Fruit fly (Drosophila melanogaster) whole organism, embryonic: Measurements from ENCODE around the gene CG18563.

Experiments
- Bteb2 ChIP-seq: fragments of 200-800 bp; sonication (Bioruptor generic); optimal IDR thresholded peaks from 2 replicates; lab custom pipeline; 2016; ENCODE audit warnings: missing biosample characterization, missing genetic modification characterization
- CG10209 ChIP-seq: fragments of 200-800 bp; sonication (Bioruptor generic); optimal IDR thresholded peaks from 3 replicates; lab custom pipeline; 2017; ENCODE audit warnings: missing biosample characterization, mild to moderate bottlenecking, missing genetic modification characterization, missing genetic modification reagents
- CG10462 ChIP-seq: fragments of 200-800 bp; sonication (Bioruptor generic); optimal IDR thresholded peaks from 2 replicates; lab custom pipeline; 2016; ENCODE audit warnings: missing biosample characterization, missing genetic modification characterization
- CG10979 ChIP-seq: fragments of 200-800 bp; sonication (Bioruptor generic); optimal IDR thresholded peaks from 2 replicates; lab custom pipeline; 2018; ENCODE audit warnings: missing biosample characterization, mild to moderate bottlenecking, missing genetic modification characterization, moderate library complexity
- CG11085 ChIP-seq: fragments of 200-800 bp; sonication (Bioruptor generic); IDR thresholded peaks from 2 replicates; pipeline ENCODE4 v1.3.6; 2022; ENCODE audit warnings: missing biosample characterization, missing genetic modification characterization
- CG13123 ChIP-seq: fragments of 200-800 bp; sonication (Bioruptor generic); optimal IDR thresholded peaks from 2 replicates; lab custom pipeline; 2016; ENCODE audit warnings: missing biosample characterization, missing genetic modification characterization
- CG13624 ChIP-seq: fragments of 200-800 bp; sonication (Bioruptor generic); optimal IDR thresholded peaks from 2 replicates; lab custom pipeline; 2016; ENCODE audit warnings: missing biosample characterization, missing genetic modification characterization
- CG14441 ChIP-seq: fragments of 200-800 bp; sonication (Bioruptor generic); IDR thresholded peaks from 2 replicates; pipeline ENCODE4 v1.3.6; 2022; ENCODE audit warnings: missing biosample characterization, missing genetic modification characterization
- CG15269 ChIP-seq: fragments of 200-800 bp; sonication (Bioruptor generic); optimal IDR thresholded peaks from 2 replicates; lab custom pipeline; 2018; ENCODE audit warnings: missing biosample characterization, mild to moderate bottlenecking, missing genetic modification characterization, moderate library complexity
- CG17385 ChIP-seq: fragments of 200-800 bp; sonication (Bioruptor generic); optimal IDR thresholded peaks from 3 replicates; lab custom pipeline; 2018; ENCODE audit warnings: missing biosample characterization, mild to moderate bottlenecking, missing genetic modification characterization
- CG17912 ChIP-seq: fragments of 200-800 bp; sonication (Bioruptor generic); optimal IDR thresholded peaks from 2 replicates; lab custom pipeline; 2018; ENCODE audit warnings: missing biosample characterization, mild to moderate bottlenecking, missing genetic modification characterization
- CG2120 ChIP-seq: fragments of 200-800 bp; sonication (Bioruptor generic); optimal IDR thresholded peaks from 3 replicates; lab custom pipeline; 2016; ENCODE audit warnings: missing biosample characterization, missing genetic modification characterization
- CG2889 ChIP-seq: fragments of 200-800 bp; sonication (Bioruptor generic); IDR thresholded peaks from 3 replicates; pipeline ENCODE4 v1.3.6; 2022; ENCODE audit warnings: missing biosample characterization, missing genetic modification characterization
- CG30020 ChIP-seq: fragments of 200-800 bp; optimal IDR thresholded peaks from 2 replicates; lab custom pipeline; 2019; ENCODE audit warnings: missing biosample characterization, mild to moderate bottlenecking, missing genetic modification characterization, moderate library complexity
- CG3407 ChIP-seq: fragments of 200-800 bp; sonication (Bioruptor generic); optimal IDR thresholded peaks from 2 replicates; lab custom pipeline; 2018; ENCODE audit warnings: missing biosample characterization, mild to moderate bottlenecking, missing genetic modification characterization
- CG4360 ChIP-seq: fragments of 200-800 bp; sonication (Bioruptor generic); IDR thresholded peaks from 2 replicates; pipeline ENCODE4 v1.3.6; 2022; ENCODE audit warnings: missing biosample characterization, missing genetic modification characterization
- CG4854 ChIP-seq: fragments of 200-800 bp; sonication (Bioruptor generic); optimal IDR thresholded peaks from 2 replicates; lab custom pipeline; 2016; ENCODE audit warnings: missing biosample characterization, missing genetic modification characterization, inconsistent platforms
- CG7357 ChIP-seq: fragments of 200-800 bp; sonication (Bioruptor generic); IDR thresholded peaks from 3 replicates; pipeline ENCODE4 v1.3.6; 2022; ENCODE audit warnings: missing biosample characterization, missing genetic modification characterization
- Deaf1 ChIP-seq: fragments of 200-800 bp; optimal IDR thresholded peaks from 3 replicates; lab custom pipeline; 2019; ENCODE audit warnings: missing biosample characterization, mild to moderate bottlenecking, missing genetic modification characterization, moderate library complexity
- Ets65A ChIP-seq: fragments of 200-800 bp; sonication (Bioruptor generic); peaks from one replicate; lab custom pipeline; 2016; ENCODE audit warnings: missing biosample characterization, missing genetic modification characterization
- HmgZ ChIP-seq: fragments of 200-800 bp; sonication (Bioruptor generic); optimal IDR thresholded peaks from 2 replicates; lab custom pipeline; 2018; ENCODE audit warnings: missing biosample characterization, mild to moderate bottlenecking, missing genetic modification characterization
- Hsf ChIP-seq: fragments of 200-800 bp; sonication (Bioruptor generic); optimal IDR thresholded peaks from 3 replicates; lab custom pipeline; 2016; ENCODE audit warnings: missing biosample characterization, missing genetic modification characterization
- MTF-1 ChIP-seq: fragments of 200-800 bp; sonication (Bioruptor generic); optimal IDR thresholded peaks from 2 replicates; lab custom pipeline; 2018; ENCODE audit warnings: missing biosample characterization, mild to moderate bottlenecking, missing genetic modification characterization, borderline replicate concordance
- Mes4 ChIP-seq: fragments of 200-800 bp; sonication (Bioruptor generic); optimal IDR thresholded peaks from 2 replicates; lab custom pipeline; 2016; ENCODE audit warnings: missing biosample characterization, missing genetic modification characterization
- Nf-YB ChIP-seq: fragments of 200-800 bp; sonication (Bioruptor generic); optimal IDR thresholded peaks from 3 replicates; lab custom pipeline; 2019; ENCODE audit warnings: missing biosample characterization, mild to moderate bottlenecking, missing genetic modification characterization, moderate library complexity
- Pdp1 ChIP-seq, 2 experiments: fragments of 200-800 bp; sonication (Bioruptor generic); optimal IDR thresholded peaks; 3 replicates each; lab custom pipeline; 2016; ENCODE audit warnings: missing biosample characterization in 2 of 2, missing genetic modification characterization in 2 of 2, mild to moderate bottlenecking in 1 of 2, moderate library complexity in 1 of 2
- ase ChIP-seq: fragments of 200-800 bp; sonication (Bioruptor generic); IDR thresholded peaks from 3 replicates; pipeline ENCODE4 v1.3.6; 2022; ENCODE audit warnings: missing biosample characterization, missing genetic modification characterization
- ash1 ChIP-seq: fragments of 200-800 bp; sonication (Bioruptor generic); optimal IDR thresholded peaks from 2 replicates; lab custom pipeline; 2018; ENCODE audit warnings: missing biosample characterization, mild to moderate bottlenecking, missing genetic modification characterization
- bsh ChIP-seq, 2 experiments: fragments of 200-800 bp; sonication (Bioruptor generic); optimal IDR thresholded peaks; 2 replicates each; lab custom pipeline; 2017 to 2018; ENCODE audit warnings: mild to moderate bottlenecking in 2 of 2, missing biosample characterization in 2 of 2, missing genetic modification characterization in 2 of 2, moderate library complexity in 1 of 2
- ci ChIP-seq: fragments of 200-800 bp; sonication (Bioruptor generic); IDR thresholded peaks from 3 replicates; pipeline ENCODE4 v1.3.6; 2022; ENCODE audit warnings: missing biosample characterization, missing genetic modification characterization
- crp ChIP-seq, 2 experiments: fragments of 200-800 bp; sonication (Bioruptor generic); optimal IDR thresholded peaks; 2 replicates in 1 of 2; 3 replicates in 1 of 2; lab custom pipeline; 2017; ENCODE audit warnings: missing biosample characterization in 2 of 2, missing genetic modification characterization in 2 of 2, mild to moderate bottlenecking in 1 of 2, moderate library complexity in 1 of 2
- dm ChIP-seq: fragments of 200-800 bp; sonication (Bioruptor generic); optimal IDR thresholded peaks from 3 replicates; lab custom pipeline; 2016; ENCODE audit warnings: missing biosample characterization, missing genetic modification characterization
- ems ChIP-seq: fragments of 200-800 bp; sonication (Bioruptor generic); optimal IDR thresholded peaks from 3 replicates; lab custom pipeline; 2016; ENCODE audit warnings: missing biosample characterization, missing genetic modification characterization
- esg ChIP-seq: fragments of 200-800 bp; sonication (Bioruptor generic); conservative IDR thresholded peaks from 2 replicates; pipeline ENCODE4 v1.3.6; 2022; ENCODE audit warnings: missing biosample characterization, missing genetic modification characterization
- ewg ChIP-seq: fragments of 200-800 bp; sonication (Bioruptor generic); optimal IDR thresholded peaks from 3 replicates; lab custom pipeline; 2017; ENCODE audit warnings: mild to moderate bottlenecking, missing biosample characterization, missing genetic modification reagents, missing genetic modification characterization
- grn ChIP-seq: fragments of 200-800 bp; sonication (Bioruptor generic); optimal IDR thresholded peaks from 3 replicates; lab custom pipeline; 2017; ENCODE audit warnings: missing biosample characterization, missing genetic modification characterization
- gro ChIP-seq: fragments of 200-800 bp; sonication (Bioruptor generic); optimal IDR thresholded peaks from 2 replicates; lab custom pipeline; 2016; ENCODE audit warnings: missing biosample characterization, missing genetic modification characterization
- knrl ChIP-seq: fragments of 200-800 bp; sonication (Bioruptor generic); IDR thresholded peaks from 3 replicates; pipeline ENCODE4 v1.3.6; 2022; ENCODE audit warnings: missing biosample characterization, missing genetic modification characterization; ENCODE audit not compliant: partially characterized antibody
- lab ChIP-seq: fragments of 200-800 bp; sonication (Bioruptor generic); optimal IDR thresholded peaks from 3 replicates; lab custom pipeline; 2017; ENCODE audit warnings: missing biosample characterization, missing genetic modification characterization, mild to moderate bottlenecking, moderate library complexity, missing genetic modification reagents
- oc ChIP-seq: fragments of 200-800 bp; sonication (Bioruptor generic); optimal IDR thresholded peaks from 2 replicates; lab custom pipeline; 2018; ENCODE audit warnings: missing biosample characterization, mild to moderate bottlenecking, missing genetic modification characterization, moderate library complexity
- pb ChIP-seq: fragments of 200-800 bp; sonication (Bioruptor generic); optimal IDR thresholded peaks from 3 replicates; lab custom pipeline; 2016; ENCODE audit warnings: missing biosample characterization, missing genetic modification characterization
- sisA ChIP-seq: fragments of 200-800 bp; sonication (Bioruptor generic); IDR thresholded peaks from 2 replicates; pipeline ENCODE4 v1.3.6; 2022; ENCODE audit warnings: missing biosample characterization, missing genetic modification characterization
- tgo ChIP-seq: fragments of 200-800 bp; sonication (Bioruptor generic); IDR thresholded peaks from 3 replicates; pipeline ENCODE4 v1.3.6; 2022; ENCODE audit warnings: missing biosample characterization, missing genetic modification characterization

CG18563 gene

DNA sequence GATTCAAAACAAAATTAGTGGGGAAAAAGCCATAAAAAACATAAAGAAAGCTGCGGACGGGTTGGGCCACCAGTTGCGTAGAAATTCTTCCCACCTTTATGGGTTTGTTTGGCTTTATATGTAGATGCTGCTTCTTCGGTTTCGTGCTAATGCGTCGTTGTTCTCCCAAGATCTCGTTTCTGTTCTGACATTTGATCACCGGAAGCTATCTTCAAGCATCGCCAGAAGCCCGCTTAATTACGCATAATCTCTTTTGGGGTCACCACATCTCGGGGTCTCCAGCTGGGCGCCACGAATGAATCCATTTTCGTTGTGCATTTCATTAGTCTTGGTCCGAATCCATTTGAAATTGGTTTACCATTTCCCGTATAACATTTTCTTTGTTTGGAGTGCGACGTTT lies 37.9 kb upstream of the CG18563 start (continued):
- TF ChIP-seq ems (GFP tag; lab: Kevin White, UChicago) (no peak), grn (GFP tag; lab: Kevin White, UChicago) (peak; percentile 37), crp (GFP tag; optimal IDR thresholded peaks at IDR 0.05; lab: Kevin White, UChicago) (no peak), Hsf (no peak), CG11085 (GFP tag; lab: Robert Waterston, UW) (no peak), MTF-1 (GFP tag; lab: Kevin White, UChicago) (no peak), CG2120 (GFP tag; lab: Kevin White, UChicago) (no peak), dm (GFP tag; lab: Kevin White, UChicago) (no peak), Pdp1 (GFP tag; optimal IDR thresholded peaks at IDR 0.05; lab: Kevin White, UChicago) (no peak), Bteb2 (GFP tag; lab: Kevin White, UChicago) (no peak), oc (tag; lab: Kevin White, UChicago) (peak; percentile 64), CG17912 (no peak), CG17385 (GFP tag; lab: Kevin White, UChicago) (no peak), CG10979 (tag; lab: Kevin White, UChicago) (no peak), bsh (GFP tag; optimal IDR thresholded peaks at IDR 0.05; lab: Kevin White, UChicago) (no peak), lab (GFP tag; lab: Kevin White, UChicago) (no peak), CG13123 (GFP tag; lab: Kevin White, UChicago) (no peak)

DNA sequence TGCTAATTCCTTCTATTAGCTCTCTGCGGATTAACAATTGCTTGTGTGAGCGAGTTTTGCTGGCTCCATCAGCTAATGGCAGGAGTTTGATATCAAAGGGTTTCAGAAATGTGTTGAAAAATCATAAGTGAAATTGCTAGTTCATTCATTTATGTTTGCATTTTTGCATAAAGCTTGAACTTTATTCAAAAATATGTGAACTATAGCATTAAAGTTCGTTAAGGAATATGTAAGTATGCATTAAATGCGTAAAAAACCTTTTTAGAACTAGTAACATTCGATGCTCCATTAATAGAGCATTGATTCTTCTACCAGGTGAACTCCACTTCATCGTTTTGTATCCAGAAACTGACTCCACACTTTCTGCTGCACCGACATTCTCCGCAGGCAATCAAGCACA lies 34.8 kb upstream of the CG18563 start:
- TF ChIP-seq CG2889 (GFP tag; lab: Robert Waterston, UW) (no peak), ase (GFP tag; lab: Robert Waterston, UW) (no peak), CG30020 (tag; lab: Kevin White, UChicago) (no peak), sisA (GFP tag; lab: Robert Waterston, UW) (no peak), Mes4 (no peak), CG3407 (GFP tag; lab: Kevin White, UChicago) (no peak), Deaf1 (tag; lab: Kevin White, UChicago) (no peak)

DNA sequence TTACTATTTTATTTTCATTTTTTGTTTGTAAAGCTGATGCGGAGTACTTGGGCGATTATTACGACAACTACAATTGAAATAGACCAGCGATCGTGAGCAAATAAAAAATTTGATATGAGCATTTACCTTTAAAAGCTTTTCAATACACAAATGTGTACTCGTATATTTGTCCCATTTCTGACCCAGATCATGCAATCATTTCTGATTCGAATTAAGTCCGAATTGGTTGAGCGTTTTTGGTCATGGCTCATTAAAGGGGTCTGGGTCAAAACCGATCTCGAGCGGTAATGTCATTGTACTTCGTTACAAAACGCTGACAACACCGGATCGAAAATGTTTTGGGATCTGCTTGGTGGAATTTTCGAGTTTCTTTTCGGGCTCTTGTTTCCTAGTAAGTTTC lies 28.4 kb upstream of the CG18563 start, which contains the start of gene CG43220:
Gene CG43220 (plus strand): TSS at position 301 of the 400 bp plus-strand sequence.
- TF ChIP-seq ewg (no peak), HmgZ (tag; lab: Kevin White, UChicago) (no peak), CG10209 (no peak), CG7357 (GFP tag; lab: Robert Waterston, UW) (no peak), pb (GFP tag; lab: Kevin White, UChicago) (no peak), CG4854 (GFP tag; lab: Kevin White, UChicago) (no peak), CG14441 (GFP tag; lab: Robert Waterston, UW) (no peak), Nf-YB (GFP tag; lab: Kevin White, UChicago) (no peak), esg (GFP tag; lab: Robert Waterston, UW) (no peak), gro (GFP tag; lab: Kevin White, UChicago) (no peak), ash1 (GFP tag; lab: Kevin White, UChicago) (no peak), CG4360 (GFP tag; lab: Robert Waterston, UW) (no peak), ci (GFP tag; lab: Robert Waterston, UW) (no peak), CG13624 (GFP tag; lab: Kevin White, UChicago) (no peak), knrl (GFP tag; lab: Robert Waterston, UW) (no peak), CG10462 (GFP tag; lab: Kevin White, UChicago) (no peak), tgo (no peak), Ets65A (GFP tag; lab: Kevin White, UChicago) (no peak), CG15269 (no peak)
